Fruit fly (Drosophila melanogaster) whole organism, embryonic: ENCODE results near the gene CG34310.

ENCODE experiments used
- Antp ChIP-seq: fragments of 200-800 bp; sonication (Bioruptor generic); optimal IDR thresholded peaks from 3 replicates; lab custom pipeline; 2016; ENCODE audit warnings: missing biosample characterization, missing genetic modification characterization
- CG10321 ChIP-seq: fragments of 200-800 bp; sonication (Bioruptor generic); IDR thresholded peaks from 2 replicates; pipeline ENCODE4 v1.3.6; 2022; ENCODE audit warnings: missing biosample characterization, missing genetic modification characterization
- CG10366 ChIP-seq: fragments of 200-800 bp; sonication (Bioruptor generic); IDR thresholded peaks from 2 replicates; pipeline ENCODE4 v1.3.6; 2022; ENCODE audit warnings: missing biosample characterization, missing genetic modification characterization
- CG10543 ChIP-seq: fragments of 200-800 bp; sonication (Bioruptor generic); optimal IDR thresholded peaks from 3 replicates; lab custom pipeline; 2017; ENCODE audit warnings: missing biosample characterization, mild to moderate bottlenecking, missing genetic modification characterization, moderate library complexity
- CG11696 ChIP-seq: fragments of 200-800 bp; sonication (Bioruptor generic); IDR thresholded peaks from 2 replicates; pipeline ENCODE4 v1.3.6; 2022; ENCODE audit warnings: missing biosample characterization, missing genetic modification characterization
- CG13894 ChIP-seq: fragments of 200-800 bp; sonication (Bioruptor generic); optimal IDR thresholded peaks from 3 replicates; lab custom pipeline; 2018; ENCODE audit warnings: missing biosample characterization, mild to moderate bottlenecking, missing genetic modification characterization, moderate library complexity
- CG16813 ChIP-seq: fragments of 200-800 bp; sonication (Bioruptor generic); IDR thresholded peaks from 3 replicates; pipeline ENCODE4 v1.3.6; 2022; ENCODE audit warnings: missing biosample characterization, missing genetic modification characterization; ENCODE audit not compliant: partially characterized antibody
- CG16863 ChIP-seq: fragments of 200-800 bp; sonication (Bioruptor generic); optimal IDR thresholded peaks from 3 replicates; lab custom pipeline; 2016; ENCODE audit warnings: missing biosample characterization, missing genetic modification characterization
- CG17328 ChIP-seq: fragments of 200-800 bp; sonication (Bioruptor generic); IDR thresholded peaks from 2 replicates; pipeline ENCODE4 v1.3.6; 2022; ENCODE audit warnings: missing biosample characterization, missing genetic modification characterization
- CG17361 ChIP-seq: fragments of 200-800 bp; sonication (Bioruptor generic); IDR thresholded peaks from 3 replicates; pipeline ENCODE4 v1.3.6; 2022; ENCODE audit warnings: missing biosample characterization, missing genetic modification characterization
- CG2120 ChIP-seq: fragments of 200-800 bp; sonication (Bioruptor generic); optimal IDR thresholded peaks from 3 replicates; lab custom pipeline; 2016; ENCODE audit warnings: missing biosample characterization, missing genetic modification characterization
- CG2678 ChIP-seq: fragments of 200-800 bp; sonication (Bioruptor generic); optimal IDR thresholded peaks from 3 replicates; lab custom pipeline; 2019; ENCODE audit warnings: missing biosample characterization, mild to moderate bottlenecking, missing genetic modification characterization, moderate library complexity
- CG2712 ChIP-seq: fragments of 200-800 bp; optimal IDR thresholded peaks from 3 replicates; lab custom pipeline; 2019; ENCODE audit warnings: missing biosample characterization, mild to moderate bottlenecking, missing genetic modification characterization, moderate library complexity
- CG2889 ChIP-seq: fragments of 200-800 bp; sonication (Bioruptor generic); IDR thresholded peaks from 3 replicates; pipeline ENCODE4 v1.3.6; 2022; ENCODE audit warnings: missing biosample characterization, missing genetic modification characterization
- CG30020 ChIP-seq: fragments of 200-800 bp; optimal IDR thresholded peaks from 2 replicates; lab custom pipeline; 2019; ENCODE audit warnings: missing biosample characterization, mild to moderate bottlenecking, missing genetic modification characterization, moderate library complexity
- CG30431 ChIP-seq: fragments of 200-800 bp; sonication (Bioruptor generic); optimal IDR thresholded peaks from 2 replicates; lab custom pipeline; 2017; ENCODE audit warnings: missing biosample characterization, missing genetic modification characterization
- CG32772 ChIP-seq: fragments of 200-800 bp; sonication (Bioruptor generic); IDR thresholded peaks from 2 replicates; pipeline ENCODE4 v1.3.6; 2022; ENCODE audit warnings: missing biosample characterization, missing genetic modification characterization
- CG6272 ChIP-seq: fragments of 200-800 bp; sonication (Bioruptor generic); IDR thresholded peaks from 2 replicates; pipeline ENCODE4 v1.3.6; 2022; ENCODE audit warnings: missing biosample characterization, missing genetic modification characterization
- CG8388 ChIP-seq: fragments of 200-800 bp; sonication (Bioruptor generic); optimal IDR thresholded peaks from 2 replicates; lab custom pipeline; 2019; ENCODE audit warnings: missing biosample characterization, mild to moderate bottlenecking, missing genetic modification characterization, moderate library complexity
- CG9609 ChIP-seq: fragments of 200-800 bp; sonication (Bioruptor generic); optimal IDR thresholded peaks from 3 replicates; lab custom pipeline; 2016; ENCODE audit warnings: missing biosample characterization, missing genetic modification characterization
- CG9797 ChIP-seq: fragments of 200-800 bp; sonication (Bioruptor generic); optimal IDR thresholded peaks from 3 replicates; lab custom pipeline; 2018; ENCODE audit warnings: missing biosample characterization, mild to moderate bottlenecking, missing genetic modification characterization
- Camta ChIP-seq: fragments of 200-800 bp; sonication (Bioruptor generic); optimal IDR thresholded peaks from 2 replicates; lab custom pipeline; 2016; ENCODE audit warnings: missing biosample characterization, missing genetic modification characterization
- GATAe ChIP-seq: fragments of 200-800 bp; sonication (Bioruptor generic); conservative IDR thresholded peaks from 2 replicates; pipeline ENCODE4 v1.3.6; 2022; ENCODE audit warnings: missing biosample characterization, missing genetic modification characterization
- H15 ChIP-seq: fragments of 200-800 bp; sonication (Bioruptor generic); IDR thresholded peaks from 3 replicates; pipeline ENCODE4 v1.3.6; 2022; ENCODE audit warnings: missing biosample characterization, missing genetic modification characterization
- Hmx ChIP-seq: fragments of 200-800 bp; sonication (Bioruptor generic); optimal IDR thresholded peaks from 2 replicates; lab custom pipeline; 2016; ENCODE audit warnings: missing biosample characterization, missing genetic modification characterization
- Mad ChIP-seq: fragments of 200-800 bp; sonication (Bioruptor generic); optimal IDR thresholded peaks from 2 replicates; lab custom pipeline; 2016; ENCODE audit warnings: missing biosample characterization, missing genetic modification characterization
- Sin3A ChIP-seq: fragments of >200 bp; optimal IDR thresholded peaks from 2 replicates; lab custom pipeline; 2018
- Vsx1 ChIP-seq: fragments of 200-800 bp; sonication (Bioruptor generic); optimal IDR thresholded peaks from 2 replicates; lab custom pipeline; 2017; ENCODE audit warnings: missing biosample characterization, mild to moderate bottlenecking, missing genetic modification characterization, missing genetic modification reagents
- crc ChIP-seq: fragments of 200-800 bp; sonication (Bioruptor generic); optimal IDR thresholded peaks from 2 replicates; lab custom pipeline; 2016; ENCODE audit warnings: missing biosample characterization, missing genetic modification characterization
- croc ChIP-seq: fragments of 200-800 bp; sonication (Bioruptor generic); conservative IDR thresholded peaks from 3 replicates; pipeline ENCODE4 v1.3.6; 2022; ENCODE audit warnings: missing biosample characterization, missing genetic modification characterization
- da ChIP-seq: fragments of 200-800 bp; sonication (Bioruptor generic); optimal IDR thresholded peaks from 2 replicates; lab custom pipeline; 2016; ENCODE audit warnings: missing biosample characterization, missing genetic modification characterization
- dpn ChIP-seq, 2 experiments: fragments of 200-800 bp; sonication (Bioruptor generic); optimal IDR thresholded peaks; 3 replicates each; lab custom pipeline; 2016; ENCODE audit warnings: missing biosample characterization in 2 of 2, missing genetic modification characterization in 2 of 2
- en ChIP-seq: fragments of 200-800 bp; sonication (Bioruptor generic); optimal IDR thresholded peaks from 2 replicates; lab custom pipeline; 2016; ENCODE audit warnings: missing biosample characterization, missing genetic modification characterization
- eve ChIP-seq, 2 experiments: fragments of >200 bp; optimal IDR thresholded peaks; 2 replicates each; lab custom pipeline; 2017; ENCODE audit warnings: missing biosample characterization in 2 of 2, missing genetic modification characterization in 2 of 2
- gcm2 ChIP-seq: fragments of 200-800 bp; sonication (Bioruptor generic); optimal IDR thresholded peaks from 2 replicates; lab custom pipeline; 2016; ENCODE audit warnings: missing biosample characterization, missing genetic modification characterization
- gem ChIP-seq: fragments of 200-800 bp; sonication (Bioruptor generic); optimal IDR thresholded peaks from 2 replicates; lab custom pipeline; 2019; ENCODE audit warnings: missing biosample characterization, mild to moderate bottlenecking, missing genetic modification characterization, moderate library complexity
- lab ChIP-seq: fragments of 200-800 bp; sonication (Bioruptor generic); optimal IDR thresholded peaks from 3 replicates; lab custom pipeline; 2017; ENCODE audit warnings: missing biosample characterization, missing genetic modification characterization, mild to moderate bottlenecking, moderate library complexity, missing genetic modification reagents
- lov ChIP-seq, 2 experiments: fragments of 200-800 bp in 1 of 2; fragments of >200 bp in 1 of 2; sonication (Bioruptor generic) in 1 of 2; IDR thresholded peaks in 1 of 2; optimal IDR thresholded peaks in 1 of 2; 2 replicates in 1 of 2; 3 replicates in 1 of 2; pipeline versions ENCODE4 v1.3.6 to Lab custom; 2017 to 2022; ENCODE audit warnings: missing biosample characterization in 1 of 2, missing genetic modification characterization in 1 of 2
- nom ChIP-seq: fragments of 200-800 bp; sonication (Bioruptor generic); optimal IDR thresholded peaks from 2 replicates; lab custom pipeline; 2017; ENCODE audit warnings: missing biosample characterization, missing genetic modification characterization, mild to moderate bottlenecking, moderate library complexity, missing genetic modification reagents
- org-1 ChIP-seq: fragments of 200-800 bp; sonication (Bioruptor generic); optimal IDR thresholded peaks from 2 replicates; lab custom pipeline; 2017; ENCODE audit warnings: missing biosample characterization, missing genetic modification characterization
- ranshi ChIP-seq: fragments of 200-800 bp; sonication (Bioruptor generic); IDR thresholded peaks from 2 replicates; pipeline ENCODE4 v1.3.6; 2022; ENCODE audit warnings: missing biosample characterization, missing genetic modification characterization
- salm ChIP-seq: fragments of 200-800 bp; sonication (Bioruptor generic); optimal IDR thresholded peaks from 2 replicates; lab custom pipeline; 2018; ENCODE audit warnings: missing biosample characterization, mild to moderate bottlenecking, missing genetic modification characterization
- sens ChIP-seq: fragments of 200-800 bp; sonication (Bioruptor generic); peaks from one replicate; lab custom pipeline; 2016; ENCODE audit warnings: missing biosample characterization, missing genetic modification characterization
- sima ChIP-seq: fragments of 200-800 bp; sonication (Bioruptor generic); optimal IDR thresholded peaks from 2 replicates; lab custom pipeline; 2016; ENCODE audit warnings: missing biosample characterization, missing genetic modification characterization
- slp2 ChIP-seq: fragments of 200-800 bp; sonication (Bioruptor generic); optimal IDR thresholded peaks from 2 replicates; lab custom pipeline; 2016; ENCODE audit warnings: missing biosample characterization, missing genetic modification characterization
- tin ChIP-seq: fragments of 200-800 bp; sonication (Bioruptor generic); optimal IDR thresholded peaks from 3 replicates; lab custom pipeline; 2016; ENCODE audit warnings: missing biosample characterization, missing genetic modification characterization
- tio ChIP-seq: fragments of 200-800 bp; sonication (Bioruptor generic); optimal IDR thresholded peaks from 2 replicates; lab custom pipeline; 2017; ENCODE audit warnings: missing biosample characterization, missing genetic modification characterization, inconsistent platforms
- toy ChIP-seq: fragments of 200-800 bp; sonication (Bioruptor generic); IDR thresholded peaks from 2 replicates; pipeline ENCODE4 v1.3.6; 2022; ENCODE audit warnings: missing biosample characterization, missing genetic modification characterization
- trem ChIP-seq: fragments of 200-800 bp; optimal IDR thresholded peaks from 3 replicates; lab custom pipeline; 2019; ENCODE audit warnings: missing biosample characterization, mild to moderate bottlenecking, missing genetic modification characterization, moderate library complexity
- usp ChIP-seq: fragments of >200 bp; optimal IDR thresholded peaks from 2 replicates; lab custom pipeline; 2017; ENCODE audit warnings: missing biosample characterization, missing genetic modification characterization
- vfl ChIP-seq: fragments of 200-800 bp; sonication (Bioruptor generic); optimal IDR thresholded peaks from 2 replicates; lab custom pipeline; 2016; ENCODE audit warnings: missing biosample characterization, missing genetic modification characterization
- zfh1 ChIP-seq: fragments of 200-800 bp; sonication (Bioruptor generic); IDR thresholded peaks from 3 replicates; pipeline ENCODE4 v1.3.6; 2022; ENCODE audit warnings: missing biosample characterization, missing genetic modification characterization

CG34310 gene

DNA sequence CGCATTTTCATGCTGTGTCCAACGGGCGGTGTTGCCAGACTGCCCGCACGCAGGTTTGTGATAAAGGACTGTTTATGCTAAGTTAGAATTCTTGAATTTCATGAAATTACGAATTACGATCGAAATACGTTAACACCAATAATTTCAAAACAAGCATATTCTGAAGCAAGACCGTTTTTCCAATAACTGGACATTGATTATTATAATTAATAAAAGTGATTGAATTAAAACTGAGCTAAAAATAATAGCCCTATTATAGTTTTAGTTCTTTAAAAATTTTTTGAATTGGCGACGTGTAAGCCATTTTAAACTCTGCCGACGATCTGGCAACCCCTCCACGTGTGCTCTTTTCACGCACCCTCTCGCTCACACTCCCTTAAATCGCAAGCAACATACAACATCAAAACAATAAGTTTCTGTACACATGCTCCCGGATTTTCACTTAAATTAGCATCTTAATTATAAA, 15.3 kb upstream of the CG34310 start (continued):
- TF ChIP-seq eve (GFP tag; optimal IDR thresholded peaks at IDR 0.05; lab: Kevin White, UChicago) (no peak), GATAe (GFP tag; lab: Robert Waterston, UW) (peak; percentile 86), CG17361 (GFP tag; lab: Robert Waterston, UW) (peak; percentile 97), Camta (peak; percentile 94), CG9609 (GFP tag; lab: Kevin White, UChicago) (peak; percentile 86), CG2120 (peak; percentile 97), CG10366 (GFP tag; lab: Robert Waterston, UW) (peak; percentile 91), CG13894 (tag; lab: Kevin White, UChicago) (peak; percentile 94), CG2889 (peak; percentile 89), CG30431 (GFP tag; lab: Kevin White, UChicago) (peak; percentile 88), sima (peak; percentile 76), usp (GFP tag; lab: Kevin White, UChicago) (no peak), CG11696 (GFP tag; lab: Robert Waterston, UW) (peak; percentile 75), CG10543 (GFP tag; lab: Kevin White, UChicago) (peak; percentile 97), dpn (GFP tag; optimal IDR thresholded peaks at IDR 0.05; lab: Kevin White, UChicago) (peak; percentile 94 to 96), CG6272 (peak; percentile 80), crc (GFP tag; lab: Kevin White, UChicago) (peak; percentile 80), sens (GFP tag; lab: Kevin White, UChicago) (peak; percentile 99), salm (peak; percentile 88), CG16863 (GFP tag; lab: Kevin White, UChicago) (peak; percentile 88), Mad (GFP tag; lab: Kevin White, UChicago) (peak; percentile 95), toy (GFP tag; lab: Robert Waterston, UW) (peak; percentile 83), zfh1 (peak; percentile 90), Antp (GFP tag; lab: Kevin White, UChicago) (peak; percentile 86), tin (GFP tag; lab: Kevin White, UChicago) (peak; percentile 96), tio (GFP tag; lab: Kevin White, UChicago) (peak; percentile 96), CG16813 (GFP tag; lab: Robert Waterston, UW) (no peak), CG2712 (tag; lab: Kevin White, UChicago) (peak; percentile 96), CG32772 (GFP tag; lab: Robert Waterston, UW) (peak; percentile 89), H15 (GFP tag; lab: Robert Waterston, UW) (peak; percentile 89), gcm2 (GFP tag; lab: Kevin White, UChicago) (peak; percentile 80), ranshi (peak; percentile 92), da (GFP tag; lab: Kevin White, UChicago) (peak; percentile 86), gem (tag; lab: Kevin White, UChicago) (peak; percentile 98), trem (tag; lab: Kevin White, UChicago) (peak; percentile 90), CG2678 (tag; lab: Kevin White, UChicago) (peak; percentile 97), nom (GFP tag; lab: Kevin White, UChicago) (peak; percentile 71), lov (optimal IDR thresholded peaks at IDR 0.05; lab: Kevin White, UChicago) (no peak), lov (GFP tag; IDR thresholded peaks at IDR 0.05; lab: Robert Waterston, UW) (peak; percentile 86), CG30020 (peak; percentile 86), Vsx1 (GFP tag; lab: Kevin White, UChicago) (peak; percentile 76), croc (GFP tag; lab: Robert Waterston, UW) (peak; percentile 88), CG9797 (GFP tag; lab: Kevin White, UChicago) (peak; percentile 35), CG10321 (GFP tag; lab: Robert Waterston, UW) (peak; percentile 75), org-1 (GFP tag; lab: Kevin White, UChicago) (peak; percentile 94), en (GFP tag; lab: Kevin White, UChicago) (peak; percentile 90), vfl (GFP tag; lab: Kevin White, UChicago) (peak; percentile 91), slp2 (GFP tag; lab: Kevin White, UChicago) (peak; percentile 87), lab (GFP tag; lab: Kevin White, UChicago) (peak; percentile 98), Hmx (peak; percentile 86), Sin3A (lab: Kevin White, UChicago) (peak; percentile 66), CG17328 (GFP tag; lab: Robert Waterston, UW) (peak; percentile 88), CG8388 (GFP tag; lab: Kevin White, UChicago) (peak; percentile 93)
